Worm (Caenorhabditis elegans) whole organism, midembryonic: ENCODE measurements around the gene mrpl-39.
A peak's percentile ranks its signal among the peaks of the same experiment; 100 is the strongest.

ENCODE experiments used
- T22C8.4 ChIP-seq: fragments of 200-800 bp; sonication (Bioruptor generic); IDR thresholded peaks from 2 replicates; pipeline ENCODE4 v1.3.6; 2022; ENCODE audit warnings: missing genetic modification characterization, missing compliant biosample characterization
- cog-1 ChIP-seq: sonication (generic microtip); optimal IDR thresholded peaks from 2 replicates; lab custom pipeline; 2016; ENCODE audit warnings: missing genetic modification characterization, missing compliant biosample characterization
- flt-1 ChIP-seq: fragments of 200-800 bp; sonication (Bioruptor generic); IDR thresholded peaks from 2 replicates; pipeline ENCODE4 v1.3.6; 2022; ENCODE audit warnings: missing genetic modification characterization, missing compliant biosample characterization
- klf-2 ChIP-seq: fragments of 200-800 bp; sonication (Bioruptor generic); conservative IDR thresholded peaks from 2 replicates; pipeline ENCODE4 v1.3.6; 2022; ENCODE audit warnings: missing genetic modification reagents, missing genetic modification characterization, missing compliant biosample characterization
- med-1 ChIP-seq: sonication (generic microtip); optimal IDR thresholded peaks from 2 replicates; lab custom pipeline; 2017; ENCODE audit warnings: missing genetic modification characterization, mild to moderate bottlenecking, missing compliant biosample characterization, antibody characterized with exemption, missing genetic modification reagents; ENCODE audit not compliant: insufficient read depth
- ref-1 ChIP-seq: fragments of 200-800 bp; sonication (Bioruptor generic); conservative IDR thresholded peaks from 2 replicates; pipeline ENCODE4 v1.3.6; 2022; ENCODE audit warnings: missing genetic modification reagents, missing genetic modification characterization, missing compliant biosample characterization
- tab-1 ChIP-seq: fragments of 200-800 bp; sonication (Bioruptor generic); IDR thresholded peaks from 2 replicates; pipeline ENCODE4 v1.3.6; 2022; ENCODE audit warnings: missing genetic modification characterization, missing compliant biosample characterization
- ztf-23 ChIP-seq: fragments of 200-800 bp; sonication (Bioruptor generic); IDR thresholded peaks from 2 replicates; pipeline ENCODE4 v1.3.6; 2022; ENCODE audit warnings: missing genetic modification reagents, missing genetic modification characterization, missing compliant biosample characterization
- ztf-29 ChIP-seq: fragments of 200-800 bp; sonication (Bioruptor generic); IDR thresholded peaks from 2 replicates; pipeline ENCODE4 v1.3.6; 2022; ENCODE audit warnings: missing genetic modification reagents, missing genetic modification characterization, missing compliant biosample characterization

Gene mrpl-39

DNA sequence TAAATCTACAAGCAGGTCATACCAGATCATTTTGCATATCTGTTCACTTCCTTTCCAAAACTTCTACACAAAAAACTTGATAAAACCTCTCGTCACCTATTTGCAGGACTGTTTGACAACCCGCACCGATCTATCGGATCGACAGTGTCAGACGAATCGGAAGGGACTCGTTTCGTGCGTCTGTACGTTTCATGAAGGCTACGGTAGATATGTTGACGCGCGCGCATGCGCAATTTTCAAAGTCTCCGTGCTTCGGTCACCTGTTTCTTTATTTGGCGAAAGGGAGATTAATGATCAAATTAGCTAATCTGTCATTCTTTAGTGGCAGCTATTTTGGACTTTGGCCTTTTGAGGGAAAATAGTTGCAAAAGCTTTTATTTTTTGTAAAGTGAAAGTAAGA, 31.9 kb upstream of the mrpl-39 start:
- TF ChIP-seq klf-2 (GFP tag; lab: Robert Waterston, UW) (no peak), med-1 (no peak), ref-1 (GFP tag; lab: Robert Waterston, UW) (no peak), T22C8.4 (no peak), ztf-29 (GFP tag; lab: Robert Waterston, UW) (no peak), ztf-23 (GFP tag; lab: Robert Waterston, UW) (no peak), flt-1 (GFP tag; lab: Robert Waterston, UW) (no peak), cog-1 (tag; lab: Kevin White, UChicago) (no peak), tab-1 (GFP tag; lab: Robert Waterston, UW) (no peak)

ce11 chrV:1794218-1794617, 27.2 kb upstream of the mrpl-39 start, which contains the start of gene F36H9.1:
TSS of gene F36H9.1 (plus strand) at chrV:1794518.
- TF ChIP-seq med-1 (no peak), flt-1 (GFP tag; lab: Robert Waterston, UW) (no peak), tab-1 (GFP tag; lab: Robert Waterston, UW) (no peak)

DNA sequence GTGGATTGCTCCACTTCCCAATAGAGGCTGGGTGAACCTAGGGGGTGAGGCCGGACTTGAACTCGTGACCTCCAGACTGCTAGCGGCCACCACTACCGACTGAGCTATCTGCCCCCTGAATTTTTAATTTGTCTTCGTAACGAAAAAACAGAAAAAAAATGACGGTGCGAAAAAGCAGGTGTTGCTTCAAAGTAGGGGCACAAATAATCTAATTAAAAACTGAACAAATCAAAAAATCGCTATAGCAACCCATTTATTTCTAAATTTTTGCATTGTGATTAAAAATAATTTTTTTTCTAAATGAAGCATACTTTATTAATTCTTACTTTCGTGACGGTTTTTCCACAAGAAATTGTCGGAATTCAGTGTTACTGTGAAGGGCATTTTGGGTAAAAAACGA, 23.5 kb upstream of the mrpl-39 start, which contains the start of gene F36H9.10:
F36H9.10 (plus strand) TSS at position 301 of the 400 bp plus-strand sequence.
- no peak for TF ChIP-seq ztf-29 (GFP tag; lab: Robert Waterston, UW)
- TF ChIP-seq ref-1 (GFP tag; lab: Robert Waterston, UW) = no peak
- no peak for TF ChIP-seq cog-1 (tag; lab: Kevin White, UChicago)
- no peak for TF ChIP-seq med-1
- TF ChIP-seq ztf-23 (GFP tag; lab: Robert Waterston, UW) = no peak
- no peak for TF ChIP-seq flt-1 (GFP tag; lab: Robert Waterston, UW)
- no peak for TF ChIP-seq klf-2 (GFP tag; lab: Robert Waterston, UW)
- no peak for TF ChIP-seq T22C8.4
- no peak for TF ChIP-seq tab-1 (GFP tag; lab: Robert Waterston, UW)

- TF ChIP-seq ref-1 (GFP tag; lab: Robert Waterston, UW) = no peak
- no peak for TF ChIP-seq flt-1 (GFP tag; lab: Robert Waterston, UW)
- no peak for TF ChIP-seq ztf-23 (GFP tag; lab: Robert Waterston, UW)
- TF ChIP-seq cog-1 (tag; lab: Kevin White, UChicago) = no peak
- TF ChIP-seq med-1 = no peak
- no peak for TF ChIP-seq tab-1 (GFP tag; lab: Robert Waterston, UW)
Measured at ce11 chrV:1803043-1803442, 18.3 kb upstream of the mrpl-39 start, which contains the start of gene srt-41. TSS of gene srt-41 (minus strand) at chrV:1803143.

DNA sequence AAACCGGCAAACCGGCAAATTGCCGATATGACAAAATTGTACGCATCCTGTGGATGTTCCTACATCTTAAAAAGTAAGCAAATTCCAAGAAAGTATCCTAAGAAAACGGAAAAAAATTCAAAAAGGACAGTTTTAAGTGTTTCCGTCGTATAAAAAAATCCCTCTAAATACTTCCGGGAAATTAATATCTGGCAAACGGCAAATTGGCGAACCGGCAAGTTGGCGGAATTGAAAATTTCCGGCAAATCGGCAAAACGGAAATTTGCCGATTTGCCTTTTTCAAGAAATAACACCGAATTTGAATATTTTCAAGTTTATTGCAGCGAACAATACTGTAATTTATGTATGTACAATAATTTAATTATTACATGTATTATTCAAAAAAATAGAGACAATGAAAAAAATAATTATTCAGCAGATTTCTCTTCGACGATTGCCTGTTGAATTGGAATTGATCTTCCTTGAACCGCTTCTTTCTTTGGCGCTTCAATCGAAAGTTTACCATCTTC, 17.3 kb upstream of the mrpl-39 start:
- TF ChIP-seq ztf-29 (GFP tag; lab: Robert Waterston, UW) = no peak
- TF ChIP-seq ztf-23 (GFP tag; lab: Robert Waterston, UW) = no peak
- TF ChIP-seq med-1 = no peak
- TF ChIP-seq ref-1 (GFP tag; lab: Robert Waterston, UW) = no peak
- TF ChIP-seq flt-1 (GFP tag; lab: Robert Waterston, UW) = no peak
- no peak for TF ChIP-seq tab-1 (GFP tag; lab: Robert Waterston, UW)
- TF ChIP-seq T22C8.4 = no peak
- TF ChIP-seq klf-2 (GFP tag; lab: Robert Waterston, UW) = no peak
- no peak for TF ChIP-seq cog-1 (tag; lab: Kevin White, UChicago)

ce11 chrV:1804645-1805559, 16.5 kb upstream of the mrpl-39 start, which contains the start of the genes hsp-16.2 and hsp-16.41:
TSS of gene hsp-16.2 (minus strand) at chrV:1804957.
TSS of gene hsp-16.41 (plus strand) at chrV:1805178.
- 0 out of 2 replicates have a peak, but pooled peaks have one; percentile 26 for TF ChIP-seq ztf-23 (GFP tag; lab: Robert Waterston, UW)
- TF ChIP-seq T22C8.4 = no peak
- TF ChIP-seq med-1 = no peak

ce11 chrV:1805724-1806316, 15.6 kb upstream of the mrpl-39 start:
- TF ChIP-seq ztf-29 (GFP tag; lab: Robert Waterston, UW) = no peak
- TF ChIP-seq flt-1 (GFP tag; lab: Robert Waterston, UW) = no peak
- no peak for TF ChIP-seq tab-1 (GFP tag; lab: Robert Waterston, UW)
- no peak for TF ChIP-seq T22C8.4
- no peak for TF ChIP-seq med-1
- no peak for TF ChIP-seq klf-2 (GFP tag; lab: Robert Waterston, UW)
- no peak for TF ChIP-seq cog-1 (tag; lab: Kevin White, UChicago)
- no peak for TF ChIP-seq ref-1 (GFP tag; lab: Robert Waterston, UW)
- no peak for TF ChIP-seq ztf-23 (GFP tag; lab: Robert Waterston, UW)

ce11 chrV:1807160-1807559, 14.2 kb upstream of the mrpl-39 start, which contains the start of gene srt-42:
TSS of gene srt-42 (plus strand) at chrV:1807460.
- TF ChIP-seq ztf-23 (GFP tag; lab: Robert Waterston, UW) = no peak
- TF ChIP-seq T22C8.4 = no peak
- TF ChIP-seq klf-2 (GFP tag; lab: Robert Waterston, UW) = no peak
- TF ChIP-seq flt-1 (GFP tag; lab: Robert Waterston, UW) = no peak
- TF ChIP-seq ztf-29 (GFP tag; lab: Robert Waterston, UW) = no peak
- no peak for TF ChIP-seq ref-1 (GFP tag; lab: Robert Waterston, UW)
- no peak for TF ChIP-seq tab-1 (GFP tag; lab: Robert Waterston, UW)
- no peak for TF ChIP-seq cog-1 (tag; lab: Kevin White, UChicago)
- TF ChIP-seq med-1 = no peak

DNA sequence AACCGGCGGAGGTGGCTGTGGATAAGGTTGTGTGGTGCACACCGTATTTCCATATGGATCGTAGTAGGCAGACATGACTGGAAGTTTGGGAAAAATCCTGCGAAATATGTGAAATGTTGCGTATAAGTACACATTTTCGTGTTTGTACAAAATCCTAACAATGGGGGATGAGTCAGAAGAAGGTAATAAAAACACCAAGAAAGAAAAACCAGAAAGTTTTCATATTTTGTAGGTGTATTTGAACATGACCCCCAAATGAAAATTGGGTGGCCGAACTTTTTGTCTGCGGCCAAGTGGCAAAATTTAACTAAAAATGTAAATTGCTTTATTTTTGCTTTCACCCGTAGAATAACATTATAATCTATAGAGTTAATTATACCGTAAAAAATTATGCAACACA, 10.3 kb upstream of the mrpl-39 start, which contains the start of gene Y46H3A.4:
Y46H3A.4 (minus strand) TSS at position 101 of the 400 bp plus-strand sequence.
- TF ChIP-seq tab-1 (GFP tag; lab: Robert Waterston, UW) (no peak), med-1 (no peak), ref-1 (GFP tag; lab: Robert Waterston, UW) (no peak), cog-1 (tag; lab: Kevin White, UChicago) (no peak)
